Worm (Caenorhabditis elegans) whole organism, late embryonic: ENCODE measurements around the gene T28C6.8.
"Not testable (repeated sequence)": the region's sequence is repeated elsewhere in the genome, so short reads cannot be mapped to it uniquely, and the experiment has no call there.

ENCODE experiments used
- C38D4.7 ChIP-seq: fragments of 200-800 bp; sonication (Bioruptor generic); optimal IDR thresholded peaks from 2 replicates; lab custom pipeline; 2018; ENCODE audit warnings: mild to moderate bottlenecking, missing genetic modification characterization, moderate library complexity, missing compliant biosample characterization
- T23F11.4 ChIP-seq: fragments of 200-800 bp; sonication (Bioruptor generic); optimal IDR thresholded peaks from 2 replicates; lab custom pipeline; 2018; ENCODE audit warnings: mild to moderate bottlenecking, missing genetic modification characterization, missing compliant biosample characterization
- ceh-2 ChIP-seq: sonication (generic microtip); optimal IDR thresholded peaks from 2 replicates; lab custom pipeline; 2016; ENCODE audit warnings: missing genotype, missing genetic modification characterization, missing compliant biosample characterization
- ceh-30 ChIP-seq: fragments of 150-350 bp; optimal IDR thresholded peaks from 2 replicates; lab custom pipeline; 2014; ENCODE audit warnings: missing biosample characterization, missing genetic modification characterization
- fkh-10 ChIP-seq: fragments of 150-350 bp; optimal IDR thresholded peaks from 2 replicates; lab custom pipeline; 2014; ENCODE audit warnings: missing biosample characterization, missing genetic modification reagents, missing genetic modification characterization
- hlh-8 ChIP-seq: sonication (generic microtip); optimal IDR thresholded peaks from 2 replicates; lab custom pipeline; 2016; ENCODE audit warnings: missing genotype, missing genetic modification characterization, missing compliant biosample characterization
- nhr-11 ChIP-seq: fragments of 150-350 bp; optimal IDR thresholded peaks from 2 replicates; lab custom pipeline; 2014; ENCODE audit warnings: missing biosample characterization, missing genetic modification characterization
- npax-4 ChIP-seq: sonication (generic microtip); optimal IDR thresholded peaks from 2 replicates; lab custom pipeline; 2016; ENCODE audit warnings: missing genetic modification characterization, missing compliant biosample characterization
- pag-3 ChIP-seq: sonication (generic microtip); optimal IDR thresholded peaks from 2 replicates; lab custom pipeline; 2016; ENCODE audit warnings: missing compliant biosample characterization, missing genetic modification characterization, borderline replicate concordance
- pqm-1 ChIP-seq: sonication (generic microtip); optimal IDR thresholded peaks from 2 replicates; lab custom pipeline; 2016; ENCODE audit warnings: missing genetic modification characterization, missing compliant biosample characterization
- rnt-1 ChIP-seq: sonication (generic microtip); optimal IDR thresholded peaks from 2 replicates; lab custom pipeline; 2016; ENCODE audit warnings: missing genetic modification characterization, missing compliant biosample characterization
- unc-3 ChIP-seq, 2 experiments: fragments of 200-800 bp in 1 of 2; sonication (Bioruptor generic) in 1 of 2; sonication (generic microtip) in 1 of 2; conservative IDR thresholded peaks in 1 of 2; optimal IDR thresholded peaks in 1 of 2; 2 replicates each; pipeline versions ENCODE4 v1.3.6 to Lab custom; 2016 to 2022; ENCODE audit warnings: missing compliant biosample characterization in 2 of 2, missing genetic modification characterization in 2 of 2, missing genetic modification reagents in 1 of 2

DNA sequence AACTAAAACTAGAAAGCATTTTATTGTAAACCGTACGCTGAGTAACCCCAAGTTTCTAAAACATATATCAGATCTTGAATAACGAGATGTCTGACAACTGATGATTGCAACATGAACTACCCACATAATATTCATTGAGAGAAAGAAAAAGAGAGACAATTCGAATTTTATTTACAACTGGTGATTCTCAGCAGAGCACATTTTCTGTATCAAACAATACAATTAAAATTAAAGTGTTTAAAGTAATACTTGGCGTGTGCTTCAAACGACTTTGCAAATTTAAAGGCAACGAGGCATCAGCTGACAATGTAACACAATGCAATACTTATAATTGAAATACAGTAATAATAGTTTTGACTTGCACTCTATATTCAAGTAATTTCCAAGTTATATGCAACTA is 42.5 kb downstream of the T28C6.8 start, which contains the start of gene C33D9.10:
- TF ChIP-seq fkh-10 (GFP tag; lab: Kevin White, UChicago); T23F11.4; npax-4 (tag; lab: Kevin White, UChicago); unc-3 (GFP tag; conservative IDR thresholded peaks at IDR 0.05; lab: Robert Waterston, UW); unc-3 (tag; optimal IDR thresholded peaks at IDR 0.05; lab: Kevin White, UChicago); C38D4.7 (GFP tag; lab: Kevin White, UChicago); pqm-1 (tag; lab: Kevin White, UChicago); rnt-1 (tag; lab: Kevin White, UChicago); pag-3 (tag; lab: Kevin White, UChicago); hlh-8 (tag; lab: Kevin White, UChicago); ceh-2; nhr-11 (tag; lab: Kevin White, UChicago); ceh-30: not testable (repeated sequence)
